Fruit fly (Drosophila melanogaster) whole organism, adult: ENCODE results near the gene solo.

Experiments used
- ovo ChIP-seq: fragments of 200-800 bp; sonication (Bioruptor generic); optimal IDR thresholded peaks from 2 replicates; lab custom pipeline; 2016; ENCODE audit warnings: missing biosample characterization, missing genetic modification characterization
- pad ChIP-seq: fragments of 200-800 bp; sonication (Bioruptor generic); optimal IDR thresholded peaks from 3 replicates; lab custom pipeline; 2017; ENCODE audit warnings: missing biosample characterization, missing genetic modification characterization, mild to moderate bottlenecking, moderate library complexity, missing genetic modification reagents

DNA sequence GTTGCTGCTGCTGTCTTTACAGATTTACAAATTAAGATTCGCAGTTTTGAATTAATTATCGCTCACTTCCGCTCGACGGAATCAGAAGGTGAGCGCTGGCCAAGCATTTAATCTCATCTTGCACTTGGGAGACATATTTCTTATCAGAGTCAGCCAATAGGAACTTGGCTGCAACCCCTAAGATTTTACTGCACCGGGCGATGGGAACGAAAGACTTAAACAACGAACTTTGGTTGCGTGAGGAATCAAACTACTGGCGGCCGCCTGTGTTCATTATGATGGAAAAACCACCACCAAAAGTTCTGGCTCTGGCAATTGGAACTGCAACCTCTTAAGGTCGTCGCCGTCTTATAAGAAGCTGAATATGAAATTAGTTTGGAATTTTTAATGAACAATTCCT, 17.7 kb upstream of the solo start:
- no peak for TF ChIP-seq pad (GFP tag; lab: Kevin White, UChicago)
- TF ChIP-seq ovo (GFP tag; lab: Kevin White, UChicago): no peak
